Comparison of ENCODE assay signal across 1 fruit fly cellular context in the genomic region with DNA sequence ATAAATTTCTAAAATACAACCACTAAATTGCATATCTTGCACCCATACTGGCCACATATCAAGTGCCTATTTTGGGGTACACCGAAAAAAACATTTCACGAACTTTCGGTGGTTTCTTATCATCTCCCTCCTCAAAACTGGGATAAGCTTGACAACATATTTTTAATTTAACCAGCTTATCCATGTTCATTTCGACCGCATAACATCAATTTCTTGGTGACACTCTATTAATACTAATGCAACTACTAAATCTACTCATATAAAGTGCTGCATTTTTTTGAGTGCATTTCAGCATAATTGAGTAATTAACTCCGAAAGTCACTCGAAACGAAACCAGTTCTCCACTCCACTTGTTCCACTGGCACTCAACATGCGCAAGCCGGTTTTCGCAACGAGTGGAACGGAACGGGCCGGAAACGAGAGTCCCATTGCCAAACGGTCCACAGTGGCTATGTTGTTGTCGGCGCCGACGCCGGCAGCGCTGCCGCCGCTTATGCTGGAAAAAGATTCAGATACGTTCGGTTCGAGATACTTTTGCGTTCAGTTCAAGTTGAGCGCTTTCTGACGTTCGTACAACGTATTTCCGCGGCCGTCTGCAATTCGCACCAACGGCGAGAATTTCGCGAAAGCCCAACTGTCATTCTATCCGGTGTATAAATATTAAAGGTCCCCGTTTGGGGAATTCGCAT.
A peak's percentile ranks its signal among the peaks of the same experiment; 100 is the strongest.
TF ChIP-seq lines count a peak whose summit lies in the region.

A gene (plus strand): TSS at position 529 of the 689 bp plus-strand sequence.

TF ChIP-seq in whole organism, embryonic, 481 proteins besides CTCF, POLR2A, EP300 and RAD21 (continued from another document):
- TF ChIP-seq Abd-B (GFP tag; optimal IDR thresholded peaks at IDR 0.05; lab: Kevin White, UChicago) = peak; percentile 71
- no peak for TF ChIP-seq CG6175 (GFP tag; IDR thresholded peaks at IDR 0.05; lab: Robert Waterston, UW)
- TF ChIP-seq ab (GFP tag; optimal IDR thresholded peaks at IDR 0.05; lab: Kevin White, UChicago) = peak; percentile 8
- TF ChIP-seq Gug (GFP tag; IDR thresholded peaks at IDR 0.05; lab: Robert Waterston, UW) = no peak; the same call in 3 of the 4 replicates
- no peak for TF ChIP-seq CG3995 (GFP tag; optimal IDR thresholded peaks at IDR 0.05; lab: Kevin White, UChicago)
- TF ChIP-seq seq (GFP tag; IDR thresholded peaks at IDR 0.05; lab: Robert Waterston, UW) = 0 out of 2 replicates have a peak, but pooled peaks have one; percentile 19
- TF ChIP-seq jumu (GFP tag; optimal IDR thresholded peaks at IDR 0.05; lab: Kevin White, UChicago) = peak; percentile 61
- TF ChIP-seq CG2712 (tag; optimal IDR thresholded peaks at IDR 0.05; lab: Kevin White, UChicago) = peak; percentile 91
- TF ChIP-seq CG14441 (GFP tag; IDR thresholded peaks at IDR 0.05; lab: Robert Waterston, UW) = 0 out of 2 replicates have a peak, but pooled peaks have one; percentile 30
- TF ChIP-seq Lpt (GFP tag; optimal IDR thresholded peaks at IDR 0.05; lab: Kevin White, UChicago) = no peak
- TF ChIP-seq CG13775 (GFP tag; optimal IDR thresholded peaks at IDR 0.05; lab: Kevin White, UChicago) = peak; percentile 71
- no peak for TF ChIP-seq CG11085 (GFP tag; IDR thresholded peaks at IDR 0.05; lab: Robert Waterston, UW)
- TF ChIP-seq tio (GFP tag; optimal IDR thresholded peaks at IDR 0.05; lab: Kevin White, UChicago) = peak; percentile 32
- no peak for TF ChIP-seq fru (optimal IDR thresholded peaks at IDR 0.05; lab: Kevin White, UChicago)
- peak; percentile 48; the same call in 1 of the 2 replicates for TF ChIP-seq E2f2 (GFP tag; IDR thresholded peaks at IDR 0.05; lab: Robert Waterston, UW)
- peak; percentile 52 for TF ChIP-seq CG3838 (GFP tag; optimal IDR thresholded peaks at IDR 0.05; lab: Kevin White, UChicago)
- TF ChIP-seq Ets97D (GFP tag; optimal IDR thresholded peaks at IDR 0.05; lab: Kevin White, UChicago) = no peak
- TF ChIP-seq Sry-β (GFP tag; optimal IDR thresholded peaks at IDR 0.05; lab: Kevin White, UChicago) = peak; percentile 33
- peak; percentile 65 for TF ChIP-seq Vsx1 (GFP tag; optimal IDR thresholded peaks at IDR 0.05; lab: Kevin White, UChicago)
- TF ChIP-seq CG4360 (GFP tag; IDR thresholded peaks at IDR 0.05; lab: Robert Waterston, UW) = peak; percentile 95
- TF ChIP-seq CG7271 (tag; optimal IDR thresholded peaks at IDR 0.05; lab: Kevin White, UChicago) = peak; percentile 32
- TF ChIP-seq zfh2 (GFP tag; optimal IDR thresholded peaks at IDR 0.05; lab: Kevin White, UChicago) = no peak
- no peak for TF ChIP-seq exex (tag; optimal IDR thresholded peaks at IDR 0.05; lab: Kevin White, UChicago)
- TF ChIP-seq CG6765 (GFP tag; optimal IDR thresholded peaks at IDR 0.05; lab: Kevin White, UChicago) = no peak
- no peak for TF ChIP-seq vnd (GFP tag; IDR thresholded peaks at IDR 0.05; lab: Robert Waterston, UW; ENCODE audit: partially characterized antibody)
- TF ChIP-seq bigmax (GFP tag; optimal IDR thresholded peaks at IDR 0.05; lab: Kevin White, UChicago) = no peak
- TF ChIP-seq vfl (GFP tag; optimal IDR thresholded peaks at IDR 0.05; lab: Kevin White, UChicago) = no peak
- TF ChIP-seq zf30C (GFP tag; optimal IDR thresholded peaks at IDR 0.05; lab: Kevin White, UChicago) = peak; percentile 94
- TF ChIP-seq NC2β (GFP tag; optimal IDR thresholded peaks at IDR 0.05; lab: Kevin White, UChicago) = peak; percentile 56
- no peak for TF ChIP-seq luna (GFP tag; optimal IDR thresholded peaks at IDR 0.05; lab: Kevin White, UChicago)
- peak; percentile 66 for TF ChIP-seq oc (tag; optimal IDR thresholded peaks at IDR 0.05; lab: Kevin White, UChicago)
- TF ChIP-seq CG7556 (GFP tag; optimal IDR thresholded peaks at IDR 0.05; lab: Kevin White, UChicago) = peak; percentile 77
- TF ChIP-seq pb (GFP tag; optimal IDR thresholded peaks at IDR 0.05; lab: Kevin White, UChicago) = peak; percentile 68
- no peak for TF ChIP-seq toy (GFP tag; IDR thresholded peaks at IDR 0.05; lab: Robert Waterston, UW)
- peak; percentile 42 for TF ChIP-seq CG10654 (GFP tag; optimal IDR thresholded peaks at IDR 0.05; lab: Kevin White, UChicago)
- TF ChIP-seq CG1832 (GFP tag; optimal IDR thresholded peaks at IDR 0.05; lab: Kevin White, UChicago) = no peak
- no peak for TF ChIP-seq CG42726 (GFP tag; IDR thresholded peaks at IDR 0.05; lab: Robert Waterston, UW; ENCODE audit: partially characterized antibody)
- peak; percentile 50; the same call in 1 of the 2 replicates for TF ChIP-seq ranshi (GFP tag; IDR thresholded peaks at IDR 0.05; lab: Robert Waterston, UW)
- peak; percentile 71 for TF ChIP-seq nerfin-1 (tag; optimal IDR thresholded peaks at IDR 0.05; lab: Kevin White, UChicago)
- TF ChIP-seq E2f1 (GFP tag; IDR thresholded peaks at IDR 0.05; lab: Robert Waterston, UW) = peak; percentile 56; the same call in 1 of the 2 replicates
- peak; percentile 57; the same call in 1 of the 3 replicates for TF ChIP-seq dysf (GFP tag; IDR thresholded peaks at IDR 0.05; lab: Robert Waterston, UW)
- TF ChIP-seq MESR4 (GFP tag; optimal IDR thresholded peaks at IDR 0.05; lab: Kevin White, UChicago) = peak; percentile 4
- TF ChIP-seq CG6654 (GFP tag; optimal IDR thresholded peaks at IDR 0.05; lab: Kevin White, UChicago) = peak; percentile 39
- peak; percentile 5 for TF ChIP-seq gcm2 (GFP tag; optimal IDR thresholded peaks at IDR 0.05; lab: Kevin White, UChicago)
- TF ChIP-seq Mrtf (GFP tag; IDR thresholded peaks at IDR 0.05; lab: Robert Waterston, UW) = peak; percentile 12; the same call in 2 of the 3 replicates
- TF ChIP-seq sr (GFP tag; IDR thresholded peaks at IDR 0.05; lab: Robert Waterston, UW) = no peak
- TF ChIP-seq bsh (GFP tag; optimal IDR thresholded peaks at IDR 0.05; lab: Kevin White, UChicago) = peak; percentile 76 to 92
- peak; percentile 53 for TF ChIP-seq Mad (GFP tag; optimal IDR thresholded peaks at IDR 0.05; lab: Kevin White, UChicago)
- TF ChIP-seq CG8924 (tag; optimal IDR thresholded peaks at IDR 0.05; lab: Kevin White, UChicago) = peak; percentile 78
- peak; percentile 42 for TF ChIP-seq eyg (GFP tag; optimal IDR thresholded peaks at IDR 0.05; lab: Kevin White, UChicago)
- TF ChIP-seq bab2 (GFP tag; optimal IDR thresholded peaks at IDR 0.05; lab: Kevin White, UChicago) = peak; percentile 76
- peak; percentile 6; the same call in 1 of the 3 replicates for TF ChIP-seq CG16813 (GFP tag; IDR thresholded peaks at IDR 0.05; lab: Robert Waterston, UW; ENCODE audit: partially characterized antibody)
- no peak for TF ChIP-seq CG8765 (GFP tag; IDR thresholded peaks at IDR 0.05; lab: Robert Waterston, UW)
- TF ChIP-seq CG13424 (tag; optimal IDR thresholded peaks at IDR 0.05; lab: Kevin White, UChicago) = peak; percentile 80
- no peak for TF ChIP-seq CG14965 (GFP tag; optimal IDR thresholded peaks at IDR 0.05; lab: Kevin White, UChicago; ENCODE audit: borderline replicate concordance)
- peak; percentile 48 for TF ChIP-seq CG1792 (GFP tag; optimal IDR thresholded peaks at IDR 0.05; lab: Kevin White, UChicago)
- TF ChIP-seq en (GFP tag; optimal IDR thresholded peaks at IDR 0.05; lab: Kevin White, UChicago) = peak; percentile 49
- no peak for TF ChIP-seq peb (GFP tag; IDR thresholded peaks at IDR 0.05; lab: Robert Waterston, UW)
- peak; percentile 31 for TF ChIP-seq fu2 (GFP tag; optimal IDR thresholded peaks at IDR 0.05; lab: Kevin White, UChicago)
- TF ChIP-seq ci (GFP tag; IDR thresholded peaks at IDR 0.05; lab: Robert Waterston, UW) = peak; percentile 72
- peak; percentile 77 for TF ChIP-seq CG9609 (GFP tag; optimal IDR thresholded peaks at IDR 0.05; lab: Kevin White, UChicago)
- peak; percentile 50; the same call in 1 of the 2 replicates for TF ChIP-seq ro (GFP tag; IDR thresholded peaks at IDR 0.05; lab: Robert Waterston, UW)
- TF ChIP-seq CG10274 (GFP tag; optimal IDR thresholded peaks at IDR 0.05; lab: Kevin White, UChicago) = peak; percentile 7
- peak; percentile 69 for TF ChIP-seq CG13287 (GFP tag; IDR thresholded peaks at IDR 0.05; lab: Robert Waterston, UW; ENCODE audit: partially characterized antibody)
- TF ChIP-seq ems (GFP tag; optimal IDR thresholded peaks at IDR 0.05; lab: Kevin White, UChicago) = peak; percentile 58
- no peak for TF ChIP-seq scrt (GFP tag; optimal IDR thresholded peaks at IDR 0.05; lab: Kevin White, UChicago)
- peak; percentile 69 for TF ChIP-seq org-1 (GFP tag; optimal IDR thresholded peaks at IDR 0.05; lab: Kevin White, UChicago)
- TF ChIP-seq CG13123 (GFP tag; optimal IDR thresholded peaks at IDR 0.05; lab: Kevin White, UChicago) = peak; percentile 31
